Fruit fly (Drosophila melanogaster): ENCODE results near the gene CG8478.

The CG8478 gene

DNA sequence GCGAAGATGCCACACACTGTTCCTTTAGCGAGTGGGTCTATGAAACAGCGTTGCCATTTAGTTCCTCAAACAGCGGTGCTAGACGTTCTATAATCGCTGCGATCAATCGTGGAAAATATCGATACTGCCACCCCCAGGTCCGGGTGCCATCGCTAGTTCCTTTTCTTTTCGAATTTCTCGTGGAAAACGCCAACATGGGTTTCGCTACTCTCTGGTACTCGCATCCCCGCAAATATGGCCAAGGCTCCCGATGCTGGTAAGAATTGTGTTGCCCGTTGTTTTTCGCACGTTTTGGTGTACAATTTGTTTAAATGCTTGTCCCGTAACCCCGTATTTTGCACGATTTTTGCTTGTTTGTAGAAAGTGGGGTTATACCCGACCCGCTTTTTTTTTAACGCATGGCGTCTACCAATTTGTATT is 14.5 kb downstream of the CG8478 start, which contains the start of gene RpS29 (continued):
- TF ChIP-seq pros (GFP tag; optimal IDR thresholded peaks at IDR 0.05): no peak
- TF ChIP-seq bcd (GFP tag; optimal IDR thresholded peaks at IDR 0.05): peak; percentile 85
- TF ChIP-seq Fer1 (GFP tag; optimal IDR thresholded peaks at IDR 0.05): peak; percentile 89
- peak; percentile 31; the same call in 1 of the 2 replicates for TF ChIP-seq CG17612 (GFP tag; IDR thresholded peaks at IDR 0.05)
- TF ChIP-seq scrt (GFP tag; optimal IDR thresholded peaks at IDR 0.05): peak; percentile 73
- TF ChIP-seq Chrac-16 (GFP tag; optimal IDR thresholded peaks at IDR 0.05): peak; percentile 83
- peak; percentile 88 for TF ChIP-seq CG9609 (GFP tag; optimal IDR thresholded peaks at IDR 0.05)
- TF ChIP-seq cwo (GFP tag; optimal IDR thresholded peaks at IDR 0.05): peak; percentile 48
- 0 out of 2 replicates have a peak, but pooled peaks have one; percentile 10 for TF ChIP-seq gt (GFP tag; IDR thresholded peaks at IDR 0.05)
- peak; percentile 44 for TF ChIP-seq sd (tag; optimal IDR thresholded peaks at IDR 0.05)
- peak; percentile 67 for TF ChIP-seq CG33557 (GFP tag; optimal IDR thresholded peaks at IDR 0.05)
- no peak for TF ChIP-seq ap (GFP tag; IDR thresholded peaks at IDR 0.05)
- TF ChIP-seq slou (GFP tag; optimal IDR thresholded peaks at IDR 0.05): peak; percentile 79
- peak; percentile 87 for TF ChIP-seq CrebB (tag; optimal IDR thresholded peaks at IDR 0.05)
- no peak for TF ChIP-seq CG9437 (GFP tag; optimal IDR thresholded peaks at IDR 0.05)
- TF ChIP-seq GATAe (GFP tag; conservative IDR thresholded peaks at IDR 0.05): no peak; the same call in 1 of the 2 replicates
- peak; percentile 70 for TF ChIP-seq CG9727 (GFP tag; optimal IDR thresholded peaks at IDR 0.05)
- peak; percentile 52; the same call in 1 of the 2 replicates for TF ChIP-seq rib (GFP tag; IDR thresholded peaks at IDR 0.05)
- peak; percentile 84 for TF ChIP-seq vnd (GFP tag; IDR thresholded peaks at IDR 0.05; ENCODE audit: partially characterized antibody)
- peak; percentile 97 for TF ChIP-seq CG3847 (GFP tag; IDR thresholded peaks at IDR 0.05)
- peak; percentile 78 for TF ChIP-seq BtbVII (GFP tag; optimal IDR thresholded peaks at IDR 0.05)
- peak; percentile 99 for TF ChIP-seq Dp (GFP tag; optimal IDR thresholded peaks at IDR 0.05)
- TF ChIP-seq nerfin-2 (GFP tag; IDR thresholded peaks at IDR 0.05; ENCODE audit: partially characterized antibody): peak; percentile 70
- TF ChIP-seq CG7745 (tag; optimal IDR thresholded peaks at IDR 0.05): peak; percentile 1
- TF ChIP-seq CG6683 (GFP tag; optimal IDR thresholded peaks at IDR 0.05): peak; percentile 73
- peak; percentile 68 for TF ChIP-seq CG12104 (GFP tag; optimal IDR thresholded peaks at IDR 0.05)
- TF ChIP-seq CG10147 (GFP tag; optimal IDR thresholded peaks at IDR 0.05): peak; percentile 58
- peak; percentile 36 for TF ChIP-seq CG10979 (tag; optimal IDR thresholded peaks at IDR 0.05)
- peak; percentile 72 for TF ChIP-seq odd (GFP tag; optimal IDR thresholded peaks at IDR 0.05)
- peak; percentile 78 for TF ChIP-seq nom (GFP tag; optimal IDR thresholded peaks at IDR 0.05)
- TF ChIP-seq pnt (GFP tag; optimal IDR thresholded peaks at IDR 0.05): peak; percentile 73
- TF ChIP-seq dimm (GFP tag; IDR thresholded peaks at IDR 0.05): no peak
- TF ChIP-seq trh (GFP tag; optimal IDR thresholded peaks at IDR 0.05): peak; percentile 53
- peak; percentile 77 for TF ChIP-seq CG16863 (GFP tag; optimal IDR thresholded peaks at IDR 0.05)
- peak; percentile 78 for TF ChIP-seq nmo (GFP tag; optimal IDR thresholded peaks at IDR 0.05)
- peak; percentile 60 for TF ChIP-seq Blimp-1 (GFP tag; optimal IDR thresholded peaks at IDR 0.05)
- no peak for TF ChIP-seq CG10565 (GFP tag; optimal IDR thresholded peaks at IDR 0.05)
- TF ChIP-seq Xbp1 (GFP tag; optimal IDR thresholded peaks at IDR 0.05): peak; percentile 85
- peak; percentile 80 for TF ChIP-seq CG30403 (GFP tag; optimal IDR thresholded peaks at IDR 0.05)
- peak in 1 of 2 experiments; percentile 50 for TF ChIP-seq crp (GFP tag; optimal IDR thresholded peaks at IDR 0.05)
- TF ChIP-seq crc (GFP tag; optimal IDR thresholded peaks at IDR 0.05): peak; percentile 69
- peak; percentile 53 for TF ChIP-seq Sry-β (GFP tag; optimal IDR thresholded peaks at IDR 0.05)
- TF ChIP-seq dmrt99B (tag; optimal IDR thresholded peaks at IDR 0.05): peak; percentile 44
- TF ChIP-seq kni (GFP tag; optimal IDR thresholded peaks at IDR 0.05): peak; percentile 78
- TF ChIP-seq CG15696 (tag; optimal IDR thresholded peaks at IDR 0.05): peak; percentile 58
- peak; percentile 81 for TF ChIP-seq CG15601 (tag; optimal IDR thresholded peaks at IDR 0.05)
- TF ChIP-seq CG14965 (GFP tag; optimal IDR thresholded peaks at IDR 0.05; ENCODE audit: borderline replicate concordance): peak; percentile 21
- peak; percentile 74 for TF ChIP-seq CG7928 (GFP tag; optimal IDR thresholded peaks at IDR 0.05)
- peak; percentile 29 for TF ChIP-seq Spps (tag; optimal IDR thresholded peaks at IDR 0.05)

Data from whole organism, embryonic.